Worm (Caenorhabditis elegans): ENCODE measurements around the gene lig-4.

Gene lig-4

ce11 chrIII:7570083-7570695 is 48.9 kb downstream of the lig-4 start, which contains the start of gene R13A5.7 (continued):
- no peak for TF ChIP-seq ceh-90 (tag; optimal IDR thresholded peaks at IDR 0.05)
- TF ChIP-seq unc-86 (tag; optimal IDR thresholded peaks at IDR 0.05): peak; percentile 73
- TF ChIP-seq dsc-1 (tag; optimal IDR thresholded peaks at IDR 0.05): peak; percentile 59
- TF ChIP-seq nhr-11 (tag; optimal IDR thresholded peaks at IDR 0.05): peak; percentile 61
- TF ChIP-seq hlh-17 (GFP tag; optimal IDR thresholded peaks at IDR 0.05; ENCODE audit: borderline replicate concordance): no peak
- TF ChIP-seq pqm-1 (tag; optimal IDR thresholded peaks at IDR 0.05): no peak
- peak in 1 of 2 experiments; percentile 89 for TF ChIP-seq mdl-1 (tag; optimal IDR thresholded peaks at IDR 0.05)
- TF ChIP-seq egl-27 (tag; optimal IDR thresholded peaks at IDR 0.05): peak; percentile 25 to 61
- TF ChIP-seq ceh-82 (tag; optimal IDR thresholded peaks at IDR 0.05): peak; percentile 64 to 80 (median 68)
- peak; percentile 40 for TF ChIP-seq fkh-10 (GFP tag; optimal IDR thresholded peaks at IDR 0.05)
- TF ChIP-seq Y116A8C.19 (tag; optimal IDR thresholded peaks at IDR 0.05; ENCODE audit: borderline replicate concordance): no peak
- TF ChIP-seq sup-37 (GFP tag; optimal IDR thresholded peaks at IDR 0.05): no peak
- peak; percentile 83 for TF ChIP-seq swsn-7 (tag; optimal IDR thresholded peaks at IDR 0.05)
- TF ChIP-seq ceh-63 (GFP tag; optimal IDR thresholded peaks at IDR 0.05): no peak
- TF ChIP-seq efl-3 (GFP tag; optimal IDR thresholded peaks at IDR 0.05): no peak
- TF ChIP-seq zip-4 (GFP tag; optimal IDR thresholded peaks at IDR 0.05): peak; percentile 12
- TF ChIP-seq dpl-1 (GFP tag; optimal IDR thresholded peaks at IDR 0.05): peak; percentile 38 to 62 (median 43)
- TF ChIP-seq sox-4 (tag; optimal IDR thresholded peaks at IDR 0.05): peak; percentile 10
- peak in 1 of 6 experiments; percentile 20 for TF ChIP-seq elt-3 (tag; optimal IDR thresholded peaks at IDR 0.05)
- peak; percentile 48 for TF ChIP-seq lir-3 (tag; optimal IDR thresholded peaks at IDR 0.05; ENCODE audit: poor library complexity)
- no peak for TF ChIP-seq fkh-4 (tag; optimal IDR thresholded peaks at IDR 0.05; ENCODE audit: borderline replicate concordance)
- no peak for TF ChIP-seq hpl-2 (GFP tag; optimal IDR thresholded peaks at IDR 0.05)
- no peak for TF ChIP-seq unc-30 (tag; optimal IDR thresholded peaks at IDR 0.05)
- TF ChIP-seq nhr-85 (tag): peak; percentile 82
- peak; percentile 38 for TF ChIP-seq isw-1 (GFP tag; IDR thresholded peaks at IDR 0.05)
- TF ChIP-seq tlp-1 (tag; optimal IDR thresholded peaks at IDR 0.05): no peak
- TF ChIP-seq lin-14 (GFP tag; optimal IDR thresholded peaks at IDR 0.05): peak; percentile 97
- peak; percentile 39 for TF ChIP-seq elt-2 (tag; optimal IDR thresholded peaks at IDR 0.05)
- peak; percentile 57 for TF ChIP-seq F16B12.6 (tag; optimal IDR thresholded peaks at IDR 0.05)
- no peak for TF ChIP-seq unc-130 (tag; optimal IDR thresholded peaks at IDR 0.05)
- peak; percentile 33 for TF ChIP-seq C16A3.4 (tag; optimal IDR thresholded peaks at IDR 0.05)
- peak; percentile 36 for TF ChIP-seq lin-13 (GFP tag; optimal IDR thresholded peaks at IDR 0.05)
- no peak for TF ChIP-seq pag-3 (tag; optimal IDR thresholded peaks at IDR 0.05; ENCODE audit: borderline replicate concordance, insufficient read depth)
- TF ChIP-seq sptf-1 (tag; optimal IDR thresholded peaks at IDR 0.05): no peak
- peak; percentile 57; the same call in 1 of the 2 replicates for TF ChIP-seq mab-9 (GFP tag; IDR thresholded peaks at IDR 0.05)
- TF ChIP-seq C34B4.2 (tag; optimal IDR thresholded peaks at IDR 0.05): no peak
- peak; percentile 48 for TF ChIP-seq pax-3 (tag; optimal IDR thresholded peaks at IDR 0.05)
- TF ChIP-seq snpc-4 (tag; optimal IDR thresholded peaks at IDR 0.05): peak; percentile 72
- TF ChIP-seq nhr-76 (tag; optimal IDR thresholded peaks at IDR 0.05): no peak
- peak; percentile 47 for TF ChIP-seq fos-1 (tag; optimal IDR thresholded peaks at IDR 0.05)
- TF ChIP-seq jun-1 (tag; optimal IDR thresholded peaks at IDR 0.05): peak; percentile 75
- peak in 1 of 2 experiments; percentile 9 for TF ChIP-seq ztf-11 (tag; optimal IDR thresholded peaks at IDR 0.05)
- no peak for TF ChIP-seq ets-5 (GFP tag; IDR thresholded peaks at IDR 0.05)
- TF ChIP-seq rnt-1 (tag; optimal IDR thresholded peaks at IDR 0.05): peak; percentile 76
- TF ChIP-seq aha-1 (tag; optimal IDR thresholded peaks at IDR 0.05): no peak
- TF ChIP-seq nhr-19 (GFP tag; conservative IDR thresholded peaks at IDR 0.05): peak; percentile 73
- TF ChIP-seq nhr-84 (tag; optimal IDR thresholded peaks at IDR 0.05): no peak
- peak; percentile 83 for TF ChIP-seq nhr-20 (tag; optimal IDR thresholded peaks at IDR 0.05)
- TF ChIP-seq efl-1 (optimal IDR thresholded peaks at IDR 0.05): peak; percentile 70 to 79
- TF ChIP-seq efl-1 (GFP tag; optimal IDR thresholded peaks at IDR 0.05 in 1 of 2): peak; percentile 47 to 93
